Fruit fly (Drosophila melanogaster) whole organism, embryonic: ENCODE data around the gene CG31161.

Experiments used
- BEAF-32 ChIP-seq: fragments of 200-800 bp; sonication (Bioruptor generic); optimal IDR thresholded peaks from 3 replicates; lab custom pipeline; 2017; ENCODE audit warnings: missing biosample characterization, missing genetic modification characterization, mild to moderate bottlenecking, moderate library complexity, missing genetic modification reagents
- Bgb ChIP-seq: fragments of 200-800 bp; sonication (Bioruptor generic); IDR thresholded peaks from 2 replicates; pipeline ENCODE4 v1.3.6; 2022; ENCODE audit warnings: missing biosample characterization, missing genetic modification characterization; ENCODE audit not compliant: partially characterized antibody
- CG11560 ChIP-seq: fragments of 200-800 bp; sonication (Bioruptor generic); IDR thresholded peaks from 3 replicates; pipeline ENCODE4 v1.3.6; 2022; ENCODE audit warnings: missing biosample characterization, missing genetic modification characterization
- CG12659 ChIP-seq: fragments of 200-800 bp; sonication (Bioruptor generic); optimal IDR thresholded peaks from 3 replicates; lab custom pipeline; 2017; ENCODE audit warnings: mild to moderate bottlenecking, missing biosample characterization, missing genetic modification reagents, missing genetic modification characterization
- CG13287 ChIP-seq: fragments of 200-800 bp; sonication (Bioruptor generic); IDR thresholded peaks from 2 replicates; pipeline ENCODE4 v1.3.6; 2022; ENCODE audit warnings: missing biosample characterization, missing genetic modification characterization; ENCODE audit not compliant: partially characterized antibody
- CG14710 ChIP-seq: fragments of 200-800 bp; sonication (Bioruptor generic); optimal IDR thresholded peaks from 3 replicates; lab custom pipeline; 2019; ENCODE audit warnings: missing biosample characterization, mild to moderate bottlenecking, missing genetic modification characterization, moderate library complexity
- CG14860 ChIP-seq: fragments of 200-800 bp; sonication (Bioruptor generic); IDR thresholded peaks from 3 replicates; pipeline ENCODE4 v1.3.6; 2022; ENCODE audit warnings: missing biosample characterization, missing genetic modification characterization; ENCODE audit not compliant: partially characterized antibody
- CG16779 ChIP-seq: fragments of 200-800 bp; sonication (Bioruptor generic); IDR thresholded peaks from 2 replicates; pipeline ENCODE4 v1.3.6; 2022; ENCODE audit warnings: missing biosample characterization, missing genetic modification characterization
- CG16813 ChIP-seq: fragments of 200-800 bp; sonication (Bioruptor generic); IDR thresholded peaks from 3 replicates; pipeline ENCODE4 v1.3.6; 2022; ENCODE audit warnings: missing biosample characterization, missing genetic modification characterization; ENCODE audit not compliant: partially characterized antibody
- CG30403 ChIP-seq: fragments of 200-800 bp; sonication (Bioruptor generic); optimal IDR thresholded peaks from 3 replicates; lab custom pipeline; 2016; ENCODE audit warnings: missing biosample characterization, missing genetic modification characterization
- CG3407 ChIP-seq: fragments of 200-800 bp; sonication (Bioruptor generic); optimal IDR thresholded peaks from 2 replicates; lab custom pipeline; 2018; ENCODE audit warnings: missing biosample characterization, mild to moderate bottlenecking, missing genetic modification characterization
- CG34422 ChIP-seq: fragments of 200-800 bp; sonication (Bioruptor generic); IDR thresholded peaks from 3 replicates; pipeline ENCODE4 v1.3.6; 2022; ENCODE audit warnings: missing biosample characterization, missing genetic modification characterization
- CG3995 ChIP-seq: fragments of 200-800 bp; sonication (Bioruptor generic); optimal IDR thresholded peaks from 3 replicates; lab custom pipeline; 2016; ENCODE audit warnings: missing biosample characterization, missing genetic modification characterization
- CG4360 ChIP-seq: fragments of 200-800 bp; sonication (Bioruptor generic); IDR thresholded peaks from 2 replicates; pipeline ENCODE4 v1.3.6; 2022; ENCODE audit warnings: missing biosample characterization, missing genetic modification characterization
- CG7556 ChIP-seq: fragments of 200-800 bp; sonication (Bioruptor generic); optimal IDR thresholded peaks from 2 replicates; lab custom pipeline; 2017; ENCODE audit warnings: missing biosample characterization, mild to moderate bottlenecking, missing genetic modification characterization
- CG7786 ChIP-seq: fragments of 200-800 bp; sonication (Bioruptor generic); optimal IDR thresholded peaks from 2 replicates; lab custom pipeline; 2016; ENCODE audit warnings: missing biosample characterization, missing genetic modification characterization
- Dll ChIP-seq: fragments of 200-800 bp; sonication (Bioruptor generic); IDR thresholded peaks from 4 replicates; pipeline ENCODE4 v1.3.6; 2022; ENCODE audit warnings: missing biosample characterization, missing genetic modification characterization; ENCODE audit not compliant: partially characterized antibody
- Doc3 ChIP-seq: fragments of 200-800 bp; sonication (Bioruptor generic); IDR thresholded peaks from 3 replicates; pipeline ENCODE4 v1.3.6; 2022; ENCODE audit warnings: missing biosample characterization, missing genetic modification characterization; ENCODE audit not compliant: partially characterized antibody
- Gug ChIP-seq: fragments of 200-800 bp; sonication (Bioruptor generic); IDR thresholded peaks from 4 replicates; pipeline ENCODE4 v1.3.6; 2022; ENCODE audit warnings: missing biosample characterization, missing genetic modification characterization
- HLH4C ChIP-seq: fragments of 200-800 bp; sonication (Bioruptor generic); IDR thresholded peaks from 3 replicates; pipeline ENCODE4 v1.3.6; 2022; ENCODE audit warnings: missing biosample characterization, missing genetic modification characterization; ENCODE audit not compliant: partially characterized antibody
- Hr39 ChIP-seq: fragments of >200 bp; optimal IDR thresholded peaks from 2 replicates; lab custom pipeline; 2017
- Lpt ChIP-seq: fragments of >200 bp; optimal IDR thresholded peaks from 2 replicates; lab custom pipeline; 2018; ENCODE audit warnings: missing biosample characterization, missing genetic modification characterization
- MESR4 ChIP-seq: fragments of 200-800 bp; sonication (Bioruptor generic); optimal IDR thresholded peaks from 2 replicates; lab custom pipeline; 2018; ENCODE audit warnings: missing biosample characterization, mild to moderate bottlenecking, missing genetic modification characterization, moderate library complexity
- Pdp1 ChIP-seq, 2 experiments: fragments of 200-800 bp; sonication (Bioruptor generic); optimal IDR thresholded peaks; 3 replicates each; lab custom pipeline; 2016; ENCODE audit warnings: missing biosample characterization in 2 of 2, missing genetic modification characterization in 2 of 2, mild to moderate bottlenecking in 1 of 2, moderate library complexity in 1 of 2
- Sry-δ ChIP-seq: fragments of 200-800 bp; sonication (Bioruptor generic); optimal IDR thresholded peaks from 2 replicates; lab custom pipeline; 2016; ENCODE audit warnings: missing biosample characterization, missing genetic modification characterization
- Usf ChIP-seq: fragments of 200-800 bp; sonication (Bioruptor generic); optimal IDR thresholded peaks from 2 replicates; lab custom pipeline; 2017; ENCODE audit warnings: missing genotype, missing biosample characterization, missing genetic modification characterization
- amos ChIP-seq: fragments of 200-800 bp; sonication (Bioruptor generic); IDR thresholded peaks from 2 replicates; pipeline ENCODE4 v1.3.6; 2022; ENCODE audit warnings: missing biosample characterization, missing genetic modification characterization; ENCODE audit not compliant: partially characterized antibody
- ato ChIP-seq: fragments of 200-800 bp; sonication (Bioruptor generic); IDR thresholded peaks from 2 replicates; pipeline ENCODE4 v1.3.6; 2022; ENCODE audit warnings: missing biosample characterization, missing genetic modification characterization; ENCODE audit not compliant: partially characterized antibody
- bbx ChIP-seq: fragments of 200-800 bp; sonication (Bioruptor generic); IDR thresholded peaks from 2 replicates; pipeline ENCODE4 v1.3.6; 2022; ENCODE audit warnings: missing biosample characterization, missing genetic modification characterization; ENCODE audit not compliant: partially characterized antibody
- bigmax ChIP-seq: fragments of 200-800 bp; sonication (Bioruptor generic); optimal IDR thresholded peaks from 2 replicates; lab custom pipeline; 2018; ENCODE audit warnings: missing biosample characterization, mild to moderate bottlenecking, missing genetic modification characterization
- crp ChIP-seq, 2 experiments: fragments of 200-800 bp; sonication (Bioruptor generic); optimal IDR thresholded peaks; 2 replicates in 1 of 2; 3 replicates in 1 of 2; lab custom pipeline; 2017; ENCODE audit warnings: missing biosample characterization in 2 of 2, missing genetic modification characterization in 2 of 2, mild to moderate bottlenecking in 1 of 2, moderate library complexity in 1 of 2
- gfzf ChIP-seq: fragments of 200-800 bp; sonication (Bioruptor generic); optimal IDR thresholded peaks from 2 replicates; lab custom pipeline; 2016; ENCODE audit warnings: missing biosample characterization, mild to moderate bottlenecking, missing genetic modification characterization, moderate library complexity
- inv ChIP-seq: fragments of 200-800 bp; sonication (Bioruptor generic); IDR thresholded peaks from 2 replicates; pipeline ENCODE4 v1.3.6; 2022; ENCODE audit warnings: missing biosample characterization, missing genetic modification characterization; ENCODE audit not compliant: partially characterized antibody
- maf-S ChIP-seq: fragments of 200-800 bp; sonication (Bioruptor generic); optimal IDR thresholded peaks from 2 replicates; lab custom pipeline; 2016; ENCODE audit warnings: missing biosample characterization, missing genetic modification characterization
- nau ChIP-seq: fragments of 200-800 bp; sonication (Bioruptor generic); optimal IDR thresholded peaks from 3 replicates; lab custom pipeline; 2017; ENCODE audit warnings: missing biosample characterization, mild to moderate bottlenecking, missing genetic modification characterization, missing genetic modification reagents
- nerfin-2 ChIP-seq: fragments of 200-800 bp; sonication (Bioruptor generic); IDR thresholded peaks from 2 replicates; pipeline ENCODE4 v1.3.6; 2022; ENCODE audit warnings: missing biosample characterization, missing genetic modification characterization; ENCODE audit not compliant: partially characterized antibody
- pb ChIP-seq: fragments of 200-800 bp; sonication (Bioruptor generic); optimal IDR thresholded peaks from 3 replicates; lab custom pipeline; 2016; ENCODE audit warnings: missing biosample characterization, missing genetic modification characterization
- phol ChIP-seq: fragments of 200-800 bp; sonication (Bioruptor generic); optimal IDR thresholded peaks from 3 replicates; lab custom pipeline; 2018; ENCODE audit warnings: missing biosample characterization, mild to moderate bottlenecking, missing genetic modification characterization, moderate library complexity
- pzg ChIP-seq: fragments of 200-800 bp; sonication (Bioruptor generic); optimal IDR thresholded peaks from 3 replicates; lab custom pipeline; 2018; ENCODE audit warnings: missing biosample characterization, mild to moderate bottlenecking, missing genetic modification characterization, moderate library complexity
- run ChIP-seq: fragments of 200-800 bp; sonication (Bioruptor generic); optimal IDR thresholded peaks from 3 replicates; lab custom pipeline; 2018; ENCODE audit warnings: missing biosample characterization, mild to moderate bottlenecking, missing genetic modification characterization
- schlank ChIP-seq: fragments of 200-800 bp; sonication (Bioruptor generic); optimal IDR thresholded peaks from 2 replicates; lab custom pipeline; 2018; ENCODE audit warnings: missing biosample characterization, mild to moderate bottlenecking, missing genetic modification characterization
- sisA ChIP-seq: fragments of 200-800 bp; sonication (Bioruptor generic); IDR thresholded peaks from 2 replicates; pipeline ENCODE4 v1.3.6; 2022; ENCODE audit warnings: missing biosample characterization, missing genetic modification characterization
- trem ChIP-seq: fragments of 200-800 bp; optimal IDR thresholded peaks from 3 replicates; lab custom pipeline; 2019; ENCODE audit warnings: missing biosample characterization, mild to moderate bottlenecking, missing genetic modification characterization, moderate library complexity
- ttk ChIP-seq: fragments of 200-800 bp; sonication (Bioruptor generic); IDR thresholded peaks from 2 replicates; pipeline ENCODE4 v2.1.2; 2022; ENCODE audit warnings: missing biosample characterization, missing genetic modification characterization
- unc-4 ChIP-seq: fragments of 200-800 bp; sonication (Bioruptor generic); IDR thresholded peaks from 2 replicates; pipeline ENCODE4 v1.3.6; 2022; ENCODE audit warnings: missing biosample characterization, missing genetic modification characterization; ENCODE audit not compliant: partially characterized antibody
- vnd ChIP-seq: fragments of 200-800 bp; sonication (Bioruptor generic); IDR thresholded peaks from 3 replicates; pipeline ENCODE4 v1.3.6; 2022; ENCODE audit warnings: missing biosample characterization, missing genetic modification characterization; ENCODE audit not compliant: partially characterized antibody
- zen ChIP-seq: fragments of 200-800 bp; sonication (Bioruptor generic); optimal IDR thresholded peaks from 3 replicates; lab custom pipeline; 2018; ENCODE audit warnings: missing biosample characterization, mild to moderate bottlenecking, missing genetic modification characterization, moderate library complexity

The CG31161 gene

DNA sequence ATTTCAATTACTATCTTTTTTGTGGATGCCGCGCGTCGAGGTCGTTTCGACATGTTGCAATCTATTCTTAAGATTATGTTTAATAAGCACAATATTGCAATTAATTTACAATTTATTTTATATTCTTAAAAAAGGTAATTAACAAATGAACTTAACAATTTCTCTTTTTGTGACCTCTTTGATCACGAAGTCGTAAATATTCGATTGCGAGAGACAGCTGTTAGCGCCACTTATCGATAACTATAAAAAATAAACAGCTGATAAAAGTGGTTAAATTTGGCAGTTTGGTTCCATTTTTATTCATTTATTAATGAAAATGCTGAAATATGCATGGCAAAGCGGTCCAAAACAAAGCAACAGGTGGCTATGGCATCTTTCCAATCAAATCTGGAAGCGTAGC is 2.9 kb upstream of the CG31161 start, which contains the start of the genes CG31156 and mRRF2 (continued):
- TF ChIP-seq sisA (GFP tag; lab: Robert Waterston, UW) (no peak), CG14710 (tag; lab: Kevin White, UChicago) (no peak), maf-S (GFP tag; lab: Kevin White, UChicago) (no peak), Dll (GFP tag; lab: Robert Waterston, UW) (peak; percentile 59; the same call in 2 of the 4 replicates), Hr39 (no peak), Usf (GFP tag; lab: Kevin White, UChicago) (no peak), crp (GFP tag; optimal IDR thresholded peaks at IDR 0.05; lab: Kevin White, UChicago) (peak; percentile 42 to 90), phol (no peak), CG3995 (GFP tag; lab: Kevin White, UChicago) (peak; percentile 83), run (tag; lab: Kevin White, UChicago) (no peak), schlank (no peak), CG7786 (GFP tag; lab: Kevin White, UChicago) (no peak), CG4360 (GFP tag; lab: Robert Waterston, UW) (no peak), nau (GFP tag; lab: Kevin White, UChicago) (no peak), ttk (no peak), CG34422 (GFP tag; lab: Robert Waterston, UW) (no peak), Gug (GFP tag; lab: Robert Waterston, UW) (no peak), Lpt (no peak)

DNA sequence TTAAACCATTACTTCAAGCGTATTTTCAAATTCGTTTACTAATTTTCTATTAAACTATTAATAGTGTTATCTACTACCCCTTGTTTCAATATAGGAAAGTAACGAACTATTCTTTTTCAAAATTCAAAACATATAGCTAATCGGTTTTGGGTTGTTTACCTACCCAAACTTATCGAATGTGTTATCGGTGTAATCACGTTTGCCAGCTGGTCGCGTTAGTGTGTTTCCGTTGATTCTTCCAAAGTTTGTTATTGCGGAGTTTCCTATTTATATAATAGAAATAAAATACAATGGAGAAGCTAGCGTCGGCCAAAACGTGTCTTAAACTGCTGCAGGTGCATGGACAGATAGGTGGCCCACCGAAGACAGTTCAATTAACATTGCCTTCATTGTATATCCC is 2.0 kb downstream of the CG31161 start, which contains the start of gene mRpL45:
Gene mRpL45 (plus strand): TSS at position 213 of the 400 bp plus-strand sequence.
- peak; percentile 53 for TF ChIP-seq MESR4
- TF ChIP-seq nerfin-2 (GFP tag; lab: Robert Waterston, UW) = peak; percentile 55; the same call in 1 of the 2 replicates
- peak; percentile 23; the same call in 1 of the 3 replicates for TF ChIP-seq CG16813 (GFP tag; lab: Robert Waterston, UW)
- TF ChIP-seq Pdp1 (GFP tag; optimal IDR thresholded peaks at IDR 0.05; lab: Kevin White, UChicago) = peak in 1 of 2 experiments; percentile 93
- peak; percentile 9 for TF ChIP-seq bigmax (GFP tag; lab: Kevin White, UChicago)
- TF ChIP-seq pzg (GFP tag; lab: Kevin White, UChicago) = peak; percentile 50
- TF ChIP-seq amos = peak; percentile 48; the same call in 1 of the 2 replicates
- peak; percentile 66 for TF ChIP-seq Bgb (GFP tag; lab: Robert Waterston, UW)
- TF ChIP-seq pb (GFP tag; lab: Kevin White, UChicago) = no peak
- TF ChIP-seq CG13287 (GFP tag; lab: Robert Waterston, UW) = peak; percentile 70
- peak; percentile 37 for TF ChIP-seq trem (tag; lab: Kevin White, UChicago)
- no peak for TF ChIP-seq CG3407 (GFP tag; lab: Kevin White, UChicago)
- TF ChIP-seq ato (GFP tag; lab: Robert Waterston, UW) = 0 out of 2 replicates have a peak, but pooled peaks have one; percentile 35
- TF ChIP-seq CG14860 = 0 out of 3 replicates have a peak, but pooled peaks have one; percentile 34
- TF ChIP-seq CG7556 (GFP tag; lab: Kevin White, UChicago) = no peak
- TF ChIP-seq CG12659 (GFP tag; lab: Kevin White, UChicago) = peak; percentile 19
- TF ChIP-seq CG16779 (GFP tag; lab: Robert Waterston, UW) = no peak
- peak; percentile 36 for TF ChIP-seq inv
- TF ChIP-seq zen = peak; percentile 12
- peak; percentile 55 for TF ChIP-seq bbx (GFP tag; lab: Robert Waterston, UW)
- peak; percentile 17 for TF ChIP-seq Sry-δ (GFP tag; lab: Kevin White, UChicago)
- peak; percentile 97 for TF ChIP-seq CG11560
- 0 out of 4 replicates have a peak, but pooled peaks have one; percentile 34 for TF ChIP-seq Dll (GFP tag; lab: Robert Waterston, UW)
- TF ChIP-seq HLH4C (GFP tag; lab: Robert Waterston, UW) = peak; percentile 80
- no peak for TF ChIP-seq CG30403 (GFP tag; lab: Kevin White, UChicago)
- peak; percentile 53; the same call in 1 of the 2 replicates for TF ChIP-seq unc-4 (GFP tag; lab: Robert Waterston, UW)
- peak; percentile 39; the same call in 1 of the 3 replicates for TF ChIP-seq vnd (GFP tag; lab: Robert Waterston, UW)
- peak; percentile 65 for TF ChIP-seq CG3995 (GFP tag; lab: Kevin White, UChicago)
- TF ChIP-seq Doc3 = 0 out of 3 replicates have a peak, but pooled peaks have one; percentile 11
- peak; percentile 66 for TF ChIP-seq gfzf (GFP tag; lab: Kevin White, UChicago)
- peak; percentile 38 for TF ChIP-seq BEAF-32 (GFP tag; lab: Kevin White, UChicago)
